Fruit fly (Drosophila melanogaster) whole organism, prepupa: ENCODE results near the gene CG2865.

Experiments used
- Blimp-1 ChIP-seq: fragments of 200-800 bp; sonication (Bioruptor generic); optimal IDR thresholded peaks from 3 replicates; lab custom pipeline; 2017; ENCODE audit warnings: missing biosample characterization, missing genetic modification characterization, mild to moderate bottlenecking, moderate library complexity, missing genetic modification reagents
- CG10669 ChIP-seq: fragments of 200-800 bp; sonication (Bioruptor generic); optimal IDR thresholded peaks from 3 replicates; lab custom pipeline; 2018; ENCODE audit warnings: missing biosample characterization, mild to moderate bottlenecking, missing genetic modification characterization, moderate library complexity
- CG11294 ChIP-seq: fragments of 200-800 bp; sonication (Bioruptor generic); IDR thresholded peaks from 2 replicates; pipeline ENCODE4 v1.3.6; 2022; ENCODE audit warnings: missing biosample characterization, missing genetic modification characterization
- CG11762 ChIP-seq: fragments of 200-800 bp; sonication (Bioruptor generic); optimal IDR thresholded peaks from 3 replicates; lab custom pipeline; 2016; ENCODE audit warnings: missing biosample characterization, missing genetic modification characterization; ENCODE audit not compliant: insufficient read depth
- CG11902 ChIP-seq: fragments of 200-800 bp; sonication (Bioruptor generic); optimal IDR thresholded peaks from 3 replicates; lab custom pipeline; 2016; ENCODE audit warnings: missing biosample characterization, missing genetic modification characterization
- CG15336 ChIP-seq: fragments of 200-800 bp; sonication (Bioruptor generic); IDR thresholded peaks from 2 replicates; pipeline ENCODE4 v1.3.6; 2022; ENCODE audit warnings: missing biosample characterization, missing genetic modification characterization
- CG1621 ChIP-seq: fragments of 200-800 bp; sonication (Bioruptor generic); optimal IDR thresholded peaks from 3 replicates; lab custom pipeline; 2018; ENCODE audit warnings: missing biosample characterization, mild to moderate bottlenecking, missing genetic modification characterization
- CG16779 ChIP-seq: fragments of 200-800 bp; sonication (Bioruptor generic); optimal IDR thresholded peaks from 3 replicates; lab custom pipeline; 2017; ENCODE audit warnings: missing biosample characterization, mild to moderate bottlenecking, missing genetic modification characterization
- CG31627 ChIP-seq: fragments of 200-800 bp; sonication (Bioruptor generic); optimal IDR thresholded peaks from 3 replicates; lab custom pipeline; 2016; ENCODE audit warnings: missing biosample characterization, missing genetic modification characterization
- CG32006 ChIP-seq: fragments of 200-800 bp; sonication (Bioruptor generic); optimal IDR thresholded peaks from 3 replicates; lab custom pipeline; 2017; ENCODE audit warnings: missing biosample characterization, mild to moderate bottlenecking, missing genetic modification characterization
- CG34406 ChIP-seq: fragments of 200-800 bp; sonication (Bioruptor generic); optimal IDR thresholded peaks from 3 replicates; lab custom pipeline; 2016; ENCODE audit warnings: missing biosample characterization, missing genetic modification characterization
- CG3919 ChIP-seq: fragments of 200-800 bp; sonication (Bioruptor generic); optimal IDR thresholded peaks from 3 replicates; lab custom pipeline; 2016; ENCODE audit warnings: missing biosample characterization, missing genetic modification characterization
- CG4318 ChIP-seq: fragments of 200-800 bp; sonication (Bioruptor generic); optimal IDR thresholded peaks from 3 replicates; lab custom pipeline; 2017; ENCODE audit warnings: missing biosample characterization, mild to moderate bottlenecking, missing genetic modification characterization
- CG6163 ChIP-seq: fragments of 200-800 bp; sonication (Bioruptor generic); IDR thresholded peaks from 3 replicates; pipeline ENCODE4 v1.3.6; 2022; ENCODE audit warnings: missing biosample characterization, missing genetic modification characterization
- CG6276 ChIP-seq: fragments of 200-800 bp; sonication (Bioruptor generic); optimal IDR thresholded peaks from 2 replicates; lab custom pipeline; 2017; ENCODE audit warnings: missing biosample characterization, mild to moderate bottlenecking, missing genetic modification characterization
- CG6792 ChIP-seq: fragments of 200-800 bp; sonication (Bioruptor generic); optimal IDR thresholded peaks from 3 replicates; lab custom pipeline; 2016; ENCODE audit warnings: missing biosample characterization, missing genetic modification characterization
- CG6854 ChIP-seq: fragments of 200-800 bp; sonication (Bioruptor generic); optimal IDR thresholded peaks from 2 replicates; lab custom pipeline; 2017; ENCODE audit warnings: missing biosample characterization, mild to moderate bottlenecking, missing genetic modification characterization
- CG7368 ChIP-seq: fragments of 200-800 bp; sonication (Bioruptor generic); optimal IDR thresholded peaks from 3 replicates; lab custom pipeline; 2016; ENCODE audit warnings: missing biosample characterization, missing genetic modification characterization
- CG8119 ChIP-seq: fragments of 200-800 bp; sonication (Bioruptor generic); IDR thresholded peaks from 3 replicates; pipeline ENCODE4 v1.3.6; 2022; ENCODE audit warnings: missing biosample characterization, missing genetic modification characterization
- CG8319 ChIP-seq: fragments of 200-800 bp; sonication (Bioruptor generic); optimal IDR thresholded peaks from 3 replicates; lab custom pipeline; 2016; ENCODE audit warnings: missing biosample characterization, missing genetic modification characterization
- CG8632 ChIP-seq: fragments of 200-800 bp; sonication (Bioruptor generic); optimal IDR thresholded peaks from 3 replicates; lab custom pipeline; 2016; ENCODE audit warnings: missing biosample characterization, missing genetic modification characterization
- Eip93F ChIP-seq: fragments of 200-800 bp; sonication (Bioruptor generic); optimal IDR thresholded peaks from 2 replicates; lab custom pipeline; 2016; ENCODE audit warnings: missing biosample characterization, mild to moderate bottlenecking, missing genetic modification characterization
- Ets21C ChIP-seq: fragments of 200-800 bp; sonication (Bioruptor generic); optimal IDR thresholded peaks from 3 replicates; lab custom pipeline; 2016; ENCODE audit warnings: missing biosample characterization, missing genetic modification characterization
- Gug ChIP-seq: fragments of 200-800 bp; sonication (Bioruptor generic); IDR thresholded peaks from 2 replicates; pipeline ENCODE4 v1.3.6; 2022; ENCODE audit warnings: missing biosample characterization, missing genetic modification characterization
- Hr38 ChIP-seq: sonication (Bioruptor generic); optimal IDR thresholded peaks from 2 replicates; lab custom pipeline; 2016; ENCODE audit warnings: missing biosample characterization, missing genetic modification characterization
- Hr39 ChIP-seq: fragments of 200-800 bp; sonication (Bioruptor generic); optimal IDR thresholded peaks from 2 replicates; lab custom pipeline; 2016; ENCODE audit warnings: missing biosample characterization, missing genetic modification characterization
- Hr4 ChIP-seq: fragments of 200-800 bp; sonication (Bioruptor generic); optimal IDR thresholded peaks from 3 replicates; lab custom pipeline; 2016; ENCODE audit warnings: missing biosample characterization, missing genetic modification characterization
- Met ChIP-seq: fragments of 200-800 bp; sonication (Bioruptor generic); optimal IDR thresholded peaks from 3 replicates; lab custom pipeline; 2016; ENCODE audit warnings: missing biosample characterization, missing genetic modification characterization
- OdsH ChIP-seq: fragments of 200-800 bp; sonication (Bioruptor generic); optimal IDR thresholded peaks from 3 replicates; lab custom pipeline; 2016; ENCODE audit warnings: missing biosample characterization, missing genetic modification characterization
- Sox102F ChIP-seq: fragments of 200-800 bp; sonication (Bioruptor generic); optimal IDR thresholded peaks from 2 replicates; lab custom pipeline; 2016; ENCODE audit warnings: missing biosample characterization, mild to moderate bottlenecking, missing genetic modification characterization
- Sox14 ChIP-seq: fragments of 200-800 bp; sonication (Bioruptor generic); optimal IDR thresholded peaks from 3 replicates; lab custom pipeline; 2016; ENCODE audit warnings: missing biosample characterization, missing genetic modification characterization
- achi ChIP-seq: fragments of 200-800 bp; sonication (Bioruptor generic); optimal IDR thresholded peaks from 3 replicates; lab custom pipeline; 2016; ENCODE audit warnings: missing biosample characterization, missing genetic modification characterization
- cyc ChIP-seq: fragments of 200-800 bp; sonication (Bioruptor generic); optimal IDR thresholded peaks from 3 replicates; lab custom pipeline; 2016; ENCODE audit warnings: missing biosample characterization, missing genetic modification characterization
- dsx ChIP-seq: fragments of 200-800 bp; optimal IDR thresholded peaks from 3 replicates; lab custom pipeline; 2019; ENCODE audit warnings: missing biosample characterization, mild to moderate bottlenecking, missing genetic modification characterization, moderate library complexity; ENCODE audit not compliant: poor library complexity, severe bottlenecking
- eg ChIP-seq: fragments of 200-800 bp; sonication (Bioruptor generic); IDR thresholded peaks from 3 replicates; pipeline ENCODE4 v1.3.6; 2022; ENCODE audit warnings: missing biosample characterization, missing genetic modification characterization
- esn ChIP-seq: fragments of 200-800 bp; sonication (Bioruptor generic); optimal IDR thresholded peaks from 2 replicates; lab custom pipeline; 2016; ENCODE audit warnings: missing biosample characterization, mild to moderate bottlenecking, missing genetic modification characterization, moderate library complexity
- fd59A ChIP-seq: fragments of 200-800 bp; sonication (Bioruptor generic); optimal IDR thresholded peaks from 2 replicates; lab custom pipeline; 2017; ENCODE audit warnings: missing biosample characterization, mild to moderate bottlenecking, missing genetic modification characterization, missing genetic modification reagents
- fd85E ChIP-seq: fragments of 200-800 bp; sonication (Bioruptor generic); optimal IDR thresholded peaks from 3 replicates; lab custom pipeline; 2016; ENCODE audit warnings: missing biosample characterization, missing genetic modification characterization
- fkh ChIP-seq: fragments of 200-800 bp; sonication (Bioruptor generic); optimal IDR thresholded peaks from 3 replicates; lab custom pipeline; 2017; ENCODE audit warnings: missing biosample characterization, mild to moderate bottlenecking, missing genetic modification characterization, moderate library complexity
- lz ChIP-seq: fragments of 200-800 bp; sonication (Bioruptor generic); optimal IDR thresholded peaks from 3 replicates; lab custom pipeline; 2016; ENCODE audit warnings: missing biosample characterization, missing genetic modification characterization
- net ChIP-seq: fragments of 200-800 bp; sonication (Bioruptor generic); optimal IDR thresholded peaks from 3 replicates; lab custom pipeline; 2016; ENCODE audit warnings: missing biosample characterization, missing genetic modification characterization
- pdm3 ChIP-seq: fragments of 200-800 bp; sonication (Bioruptor generic); optimal IDR thresholded peaks from 3 replicates; lab custom pipeline; 2016; ENCODE audit warnings: missing biosample characterization, missing genetic modification characterization
- spab ChIP-seq: fragments of 200-800 bp; sonication (Bioruptor generic); optimal IDR thresholded peaks from 2 replicates; lab custom pipeline; 2017; ENCODE audit warnings: missing biosample characterization, mild to moderate bottlenecking, missing genetic modification characterization, missing genetic modification reagents
- ss ChIP-seq, 2 experiments: fragments of 200-800 bp; sonication (Bioruptor generic); optimal IDR thresholded peaks; 2 replicates in 1 of 2; 3 replicates in 1 of 2; lab custom pipeline; 2017 to 2018; ENCODE audit warnings: mild to moderate bottlenecking in 2 of 2, missing biosample characterization in 2 of 2, missing genetic modification characterization in 2 of 2, moderate library complexity in 1 of 2
- svp ChIP-seq: fragments of 200-800 bp; sonication (Bioruptor generic); peaks from one replicate; lab custom pipeline; 2016; ENCODE audit warnings: missing biosample characterization, missing genetic modification characterization
- topi ChIP-seq: fragments of 200-800 bp; sonication (Bioruptor generic); optimal IDR thresholded peaks from 3 replicates; lab custom pipeline; 2016; ENCODE audit warnings: missing biosample characterization, missing genetic modification characterization

CG2865 gene

DNA sequence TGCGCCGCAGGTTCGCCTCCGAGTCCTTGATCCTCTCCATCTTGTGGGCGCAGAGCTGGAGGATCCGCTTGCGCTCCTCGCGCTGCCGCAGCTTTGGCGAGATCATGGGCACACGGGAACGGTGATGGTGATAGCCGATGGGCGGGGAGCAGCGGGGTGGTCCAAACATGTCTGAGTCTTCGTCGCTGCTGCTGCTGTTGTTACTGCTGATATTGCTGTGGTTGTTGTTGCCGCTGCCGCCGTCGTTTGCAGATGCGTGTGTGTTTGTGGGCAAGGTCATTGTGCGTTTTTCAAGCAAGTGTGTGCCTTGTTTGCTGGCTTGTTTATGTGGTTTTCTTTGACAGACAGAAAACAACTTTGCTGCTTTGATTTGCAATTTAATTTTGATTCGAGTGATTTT lies 801 bp downstream of the CG2865 start:
- no peak for TF ChIP-seq CG32006
- no peak for TF ChIP-seq CG15336 (GFP tag; lab: Robert Waterston, UW)
- no peak for TF ChIP-seq fd59A (GFP tag; lab: Kevin White, UChicago)
- no peak for TF ChIP-seq Hr4 (GFP tag; lab: Kevin White, UChicago)
- no peak for TF ChIP-seq Sox14 (GFP tag; lab: Kevin White, UChicago)
- no peak for TF ChIP-seq CG11762 (GFP tag; lab: Kevin White, UChicago)
- TF ChIP-seq CG31627 (GFP tag; lab: Kevin White, UChicago) = no peak
- TF ChIP-seq net (GFP tag; lab: Kevin White, UChicago) = no peak
- TF ChIP-seq Sox102F (GFP tag; lab: Kevin White, UChicago) = no peak
- no peak for TF ChIP-seq CG16779 (tag; lab: Kevin White, UChicago)
- TF ChIP-seq CG1621 (tag; lab: Kevin White, UChicago) = no peak
- no peak for TF ChIP-seq topi (GFP tag; lab: Kevin White, UChicago)

DNA sequence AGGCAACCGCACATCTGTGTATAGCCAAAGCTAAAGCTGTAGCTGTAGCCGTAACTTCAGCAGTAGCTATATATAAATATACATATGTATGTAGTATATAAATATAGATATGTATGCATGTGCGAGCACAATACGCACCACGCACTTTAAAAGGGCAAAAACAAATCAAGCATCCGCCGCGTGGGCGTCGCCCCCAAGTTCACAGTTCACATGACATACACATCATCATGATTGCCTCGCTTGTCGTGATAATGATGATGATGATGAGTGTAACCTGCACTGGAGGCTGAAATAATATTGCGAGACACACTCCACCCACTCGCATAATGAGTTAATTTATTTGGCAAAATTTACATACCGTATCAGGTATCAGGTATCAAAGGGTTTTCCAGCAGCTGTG lies 2.2 kb downstream of the CG2865 start:
- TF ChIP-seq svp (GFP tag; lab: Kevin White, UChicago) (peak; percentile 73), ss (GFP tag; optimal IDR thresholded peaks at IDR 0.05; lab: Kevin White, UChicago) (no peak), CG6854 (GFP tag; lab: Kevin White, UChicago) (no peak)
- TF ChIP-seq, all 60 proteins: peak for 1

DNA sequence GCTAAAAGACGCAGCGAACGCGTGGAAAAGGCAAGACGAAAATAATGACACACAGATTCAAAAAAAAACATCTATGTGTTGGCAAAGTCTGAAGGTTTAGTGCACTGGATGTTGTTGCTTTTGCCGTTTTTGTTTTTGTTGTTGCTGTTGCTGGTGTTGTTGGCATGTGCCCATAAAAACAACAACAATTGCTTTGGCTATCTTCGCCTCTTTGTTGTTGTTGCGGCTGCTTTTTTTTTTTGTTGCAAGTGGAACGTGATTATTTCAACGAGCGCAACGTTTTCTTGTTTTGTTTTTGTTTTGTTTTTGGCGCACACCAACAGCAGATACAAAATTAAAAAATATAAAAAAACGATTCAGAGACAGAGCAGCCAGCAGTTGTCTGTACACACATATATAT lies 4.1 kb downstream of the CG2865 start:
- TF ChIP-seq CG16779 (tag; lab: Kevin White, UChicago) (peak; percentile 94), CG34406 (peak; percentile 46), Eip93F (GFP tag; lab: Kevin White, UChicago) (no peak), Ets21C (GFP tag; lab: Kevin White, UChicago) (no peak), pdm3 (GFP tag; lab: Kevin White, UChicago) (peak; percentile 56), ss (GFP tag; optimal IDR thresholded peaks at IDR 0.05; lab: Kevin White, UChicago) (peak; percentile 98 to 99), CG4318 (no peak), Gug (GFP tag; lab: Robert Waterston, UW) (peak; percentile 80), CG15336 (GFP tag; lab: Robert Waterston, UW) (peak; percentile 91), Blimp-1 (GFP tag; lab: Kevin White, UChicago) (no peak), CG6276 (GFP tag; lab: Kevin White, UChicago) (peak; percentile 96), CG7368 (GFP tag; lab: Kevin White, UChicago) (peak; percentile 60), CG6792 (no peak), CG8119 (GFP tag; lab: Robert Waterston, UW) (peak; percentile 95), Sox14 (GFP tag; lab: Kevin White, UChicago) (peak; percentile 29), svp (GFP tag; lab: Kevin White, UChicago) (peak; percentile 65), Hr38 (GFP tag; lab: Kevin White, UChicago) (no peak), CG11294 (GFP tag; lab: Robert Waterston, UW) (peak; percentile 52; the same call in 1 of the 2 replicates), CG6163 (GFP tag; lab: Robert Waterston, UW) (peak; percentile 94), eg (peak; percentile 95), fkh (GFP tag; lab: Kevin White, UChicago) (no peak), OdsH (peak; percentile 29), CG10669 (GFP tag; lab: Kevin White, UChicago) (peak; percentile 80), fd59A (GFP tag; lab: Kevin White, UChicago) (peak; percentile 59), esn (GFP tag; lab: Kevin White, UChicago) (no peak), CG31627 (GFP tag; lab: Kevin White, UChicago) (no peak), CG3919 (GFP tag; lab: Kevin White, UChicago) (peak; percentile 39), CG8319 (GFP tag; lab: Kevin White, UChicago) (no peak), topi (GFP tag; lab: Kevin White, UChicago) (no peak), CG8632 (peak; percentile 39), dsx (peak; percentile 74), lz (GFP tag; lab: Kevin White, UChicago) (no peak), CG32006 (peak; percentile 72), achi (GFP tag; lab: Kevin White, UChicago) (peak; percentile 66), spab (peak; percentile 87), Met (GFP tag; lab: Kevin White, UChicago) (no peak), cyc (GFP tag; lab: Kevin White, UChicago) (no peak), net (GFP tag; lab: Kevin White, UChicago) (peak; percentile 85), Sox102F (GFP tag; lab: Kevin White, UChicago) (no peak), fd85E (GFP tag; lab: Kevin White, UChicago) (peak; percentile 33), Hr39 (GFP tag; lab: Kevin White, UChicago) (no peak), CG11902 (GFP tag; lab: Kevin White, UChicago) (no peak), CG1621 (tag; lab: Kevin White, UChicago) (peak; percentile 83)
